Worm (Caenorhabditis elegans) whole organism, late embryonic: ENCODE results near the gene morc-1.

ENCODE experiments used
- ama-1 ChIP-seq: fragments of 150-350 bp; optimal IDR thresholded peaks from 2 replicates; lab custom pipeline; 2014
- ceh-2 ChIP-seq: sonication (generic microtip); optimal IDR thresholded peaks from 2 replicates; lab custom pipeline; 2016; ENCODE audit warnings: missing genotype, missing genetic modification characterization, missing compliant biosample characterization
- ceh-24 ChIP-seq: sonication (generic microtip); optimal IDR thresholded peaks from 2 replicates; lab custom pipeline; 2016; ENCODE audit warnings: mild to moderate bottlenecking, missing genetic modification characterization, missing compliant biosample characterization
- ceh-48 ChIP-seq: sonication (generic microtip); optimal IDR thresholded peaks from 2 replicates; lab custom pipeline; 2016; ENCODE audit warnings: missing genetic modification characterization, inconsistent platforms, missing compliant biosample characterization
- gmeb-2 ChIP-seq: sonication (generic microtip); optimal IDR thresholded peaks from 2 replicates; lab custom pipeline; 2016; ENCODE audit warnings: missing genetic modification characterization, inconsistent platforms, missing compliant biosample characterization
- hlh-30 ChIP-seq: sonication (generic microtip); optimal IDR thresholded peaks from 2 replicates; lab custom pipeline; 2017; ENCODE audit warnings: antibody characterized with exemption, missing genetic modification characterization, missing compliant biosample characterization; ENCODE audit not compliant: insufficient read depth
- lin-11 ChIP-seq: fragments of 200-800 bp; sonication (Bioruptor generic); optimal IDR thresholded peaks from 2 replicates; lab custom pipeline; 2018; ENCODE audit warnings: mild to moderate bottlenecking, missing genetic modification characterization, missing compliant biosample characterization
- madf-2 ChIP-seq: sonication (generic microtip); optimal IDR thresholded peaks from 2 replicates; lab custom pipeline; 2017; ENCODE audit warnings: missing genetic modification characterization, missing compliant biosample characterization
- pha-4 ChIP-seq: fragments of 150-350 bp; optimal IDR thresholded peaks from 2 replicates; lab custom pipeline; 2018; ENCODE audit warnings: missing biosample characterization, missing genetic modification reagents, missing genetic modification characterization
- pqm-1 ChIP-seq: sonication (generic microtip); optimal IDR thresholded peaks from 2 replicates; lab custom pipeline; 2016; ENCODE audit warnings: missing genetic modification characterization, missing compliant biosample characterization
- sox-2 ChIP-seq: fragments of 200-800 bp; sonication (Bioruptor generic); IDR thresholded peaks from 2 replicates; pipeline ENCODE4 v1.3.6; 2022; ENCODE audit warnings: missing genetic modification reagents, missing genetic modification characterization, missing compliant biosample characterization

ce11 chrIII:5241854-5242253 lies 35.1 kb upstream of the morc-1 start:
- no peak for TF ChIP-seq madf-2 (tag; lab: Kevin White, UChicago)
- no peak for TF ChIP-seq pha-4
- no peak for TF ChIP-seq pqm-1 (tag; lab: Kevin White, UChicago)
- no peak for TF ChIP-seq ceh-24 (tag; lab: Kevin White, UChicago)
- no peak for TF ChIP-seq lin-11
- TF ChIP-seq sox-2 = no peak
- TF ChIP-seq ceh-2 (tag; lab: Kevin White, UChicago) = no peak
- no peak for TF ChIP-seq ceh-48 (tag; lab: Kevin White, UChicago)
- TF ChIP-seq hlh-30 (tag; lab: Kevin White, UChicago) = no peak
- no peak for TF ChIP-seq ama-1
- TF ChIP-seq gmeb-2 (tag; lab: Kevin White, UChicago) = no peak
